Fruit fly (Drosophila melanogaster): Measurements from ENCODE around the gene RpS5a.

DNA sequence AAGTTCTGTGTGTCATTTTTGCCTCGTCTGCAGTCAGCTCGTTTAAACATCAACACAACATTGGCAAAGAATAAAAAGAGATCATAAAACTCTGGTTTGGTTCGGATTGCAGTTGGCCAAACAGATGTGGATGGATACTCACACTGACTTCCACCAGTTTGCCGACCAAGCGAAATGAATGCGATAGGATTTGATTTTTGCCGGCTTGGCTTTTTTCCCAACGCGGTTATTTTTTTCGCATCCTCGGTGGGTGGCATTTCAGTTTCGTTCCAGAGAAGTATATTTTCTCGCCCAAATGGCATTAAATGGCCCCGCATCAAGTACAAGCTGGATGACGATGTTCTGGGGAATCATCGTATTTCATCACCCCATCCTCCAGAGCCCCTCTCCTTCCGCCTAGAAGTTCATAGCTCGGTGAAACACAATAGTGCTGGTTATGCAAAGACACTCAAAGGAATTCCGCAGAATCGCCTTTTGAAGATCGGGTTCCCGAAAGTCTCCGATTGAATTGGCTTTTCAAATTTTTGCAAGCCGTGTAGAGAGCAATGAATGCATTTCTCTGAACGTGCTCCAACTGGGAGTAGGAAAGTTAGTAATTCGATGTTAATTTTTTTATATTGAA is 37.4 kb downstream of the RpS5a start:
- TF ChIP-seq CG7101 (tag; optimal IDR thresholded peaks at IDR 0.05) (no peak), Hr96 (GFP tag; optimal IDR thresholded peaks at IDR 0.05) (no peak), CG14711 (tag; optimal IDR thresholded peaks at IDR 0.05) (no peak), CG33017 (tag; optimal IDR thresholded peaks at IDR 0.05) (no peak), kay (GFP tag; ENCODE audit: borderline replicate concordance) (no peak), toe (GFP tag; optimal IDR thresholded peaks at IDR 0.05) (no peak), CG5204 (GFP tag; optimal IDR thresholded peaks at IDR 0.05) (no peak), ovo (GFP tag; optimal IDR thresholded peaks at IDR 0.05) (no peak), CG11617 (GFP tag; optimal IDR thresholded peaks at IDR 0.05) (no peak)
